Worm (Caenorhabditis elegans): ENCODE data around the gene nspb-1.

DNA sequence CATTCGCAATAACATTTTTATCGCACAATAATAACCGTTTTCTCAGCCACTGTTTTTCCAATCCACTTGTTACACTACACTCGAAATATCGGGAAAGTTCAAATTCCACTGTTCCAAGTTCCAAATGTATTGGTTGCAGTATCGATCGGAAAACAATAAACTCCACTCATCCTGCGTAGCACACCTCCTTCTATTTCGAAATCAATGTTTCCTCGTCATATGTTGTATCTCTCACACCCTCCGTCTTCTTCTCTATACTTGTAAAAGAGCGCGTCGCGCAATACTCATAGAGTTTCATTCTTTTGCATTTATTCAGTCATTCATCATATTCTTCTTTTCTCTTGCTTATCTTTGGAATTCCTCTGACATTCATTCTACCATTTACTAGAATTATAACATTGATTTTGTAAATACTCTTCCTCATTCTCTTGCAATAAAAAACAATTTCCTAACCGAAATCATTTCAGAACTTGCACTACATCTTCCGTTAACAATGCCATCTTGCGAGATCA is 10.4 kb upstream of the nspb-1 start, which contains the start of gene sup-36:
- no peak for TF ChIP-seq mls-2 (tag; optimal IDR thresholded peaks at IDR 0.05)
- no peak for TF ChIP-seq ztf-11 (tag; optimal IDR thresholded peaks at IDR 0.05)
- TF ChIP-seq unc-62 (GFP tag; optimal IDR thresholded peaks at IDR 0.05), result no peak
- TF ChIP-seq nhr-237 (tag; optimal IDR thresholded peaks at IDR 0.05), result no peak
- no peak for TF ChIP-seq blmp-1 (tag; optimal IDR thresholded peaks at IDR 0.05)
- TF ChIP-seq ces-1 (GFP tag; optimal IDR thresholded peaks at IDR 0.05), result no peak
- TF ChIP-seq elt-1 (tag; optimal IDR thresholded peaks at IDR 0.05; ENCODE audit: borderline replicate concordance, insufficient read depth), result no peak
- no peak for TF ChIP-seq mep-1 (tag; optimal IDR thresholded peaks at IDR 0.05)
- TF ChIP-seq nhr-12 (tag; optimal IDR thresholded peaks at IDR 0.05), result no peak

Measured in whole organism, mixed stage, embryonic.